Fruit fly (Drosophila melanogaster) ovary, adult (tissue): Measurements from ENCODE around the gene CG2652.
A peak's percentile ranks its signal among the peaks of the same experiment; 100 is the strongest.

Experiments
- CG17801 ChIP-seq: fragments of 200-800 bp; optimal IDR thresholded peaks from 2 replicates; lab custom pipeline; 2019; ENCODE audit warnings: missing biosample characterization, mild to moderate bottlenecking, missing genetic modification characterization, moderate library complexity; ENCODE audit not compliant: partially characterized antibody

CG2652 gene

DNA sequence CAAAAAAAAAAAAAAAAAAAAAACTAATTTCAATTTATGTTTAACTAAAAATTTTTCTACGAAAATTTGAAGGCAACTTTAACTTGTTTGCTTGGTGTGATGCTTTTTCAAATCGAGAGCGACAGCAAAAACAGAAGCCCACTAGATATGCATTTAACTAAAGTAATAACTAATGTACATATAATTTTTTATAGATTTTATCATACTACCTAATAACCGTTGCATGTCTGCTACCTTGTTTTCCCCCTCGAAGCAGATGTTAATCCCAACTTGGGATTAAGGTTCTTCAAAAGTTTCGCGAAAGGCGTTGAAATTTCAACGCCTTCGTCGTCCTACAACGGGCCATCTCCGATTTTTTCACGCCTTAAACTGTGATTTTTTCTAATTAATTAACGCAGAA is at the start of gene CG2652:
CG2652 (minus strand) TSS at position 101 of the 400 bp plus-strand sequence.
- TF ChIP-seq CG17801: no peak

DNA sequence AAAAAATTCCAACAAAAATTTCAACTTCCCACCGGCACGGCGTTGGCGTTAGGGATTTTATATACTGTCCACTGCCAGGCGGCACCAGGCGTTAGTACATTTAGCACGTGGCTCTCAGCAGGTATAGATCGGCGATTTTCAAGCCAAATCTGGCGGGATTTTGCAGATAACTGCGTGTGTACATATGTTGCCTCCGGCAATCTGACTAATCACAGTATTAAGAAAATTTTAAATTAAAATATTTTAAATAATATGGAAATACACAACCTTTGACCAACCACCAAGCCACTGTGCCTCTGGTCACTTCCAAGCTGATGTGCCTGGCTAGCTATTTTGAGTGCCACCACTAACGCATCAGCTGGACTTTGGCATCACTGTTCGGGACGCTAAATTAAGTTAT is 49.4 kb upstream of the CG2652 start, which contains the start of the genes ttm50 and CG2712:
ttm50 (minus strand) TSS at position 64 of the 400 bp plus-strand sequence.
CG2712 (plus strand) TSS at position 343 of the 400 bp plus-strand sequence.
- TF ChIP-seq CG17801: peak; percentile 60

DNA sequence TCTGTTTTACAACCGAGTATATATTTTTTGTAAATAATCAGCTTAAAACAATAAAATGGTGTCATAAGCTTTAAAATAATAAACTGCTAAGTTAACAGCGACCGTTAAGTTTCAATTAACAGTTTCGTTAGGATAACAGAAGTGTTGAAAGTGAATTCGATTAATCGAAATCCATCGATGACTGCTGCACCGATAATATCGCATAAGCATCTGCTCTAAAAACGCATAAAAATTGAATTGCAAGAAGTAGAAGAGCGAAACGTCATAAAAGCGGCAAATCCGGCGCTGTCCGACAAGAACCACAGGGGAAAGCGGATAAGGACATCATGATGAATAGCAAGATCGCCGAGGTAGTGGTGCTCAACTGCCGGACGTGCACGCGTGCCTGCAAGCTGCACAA is 44.8 kb upstream of the CG2652 start, which contains the start of gene dwg:
dwg (plus strand) TSS at position 193 of the 400 bp plus-strand sequence.
- peak; percentile 26 for TF ChIP-seq CG17801

DNA sequence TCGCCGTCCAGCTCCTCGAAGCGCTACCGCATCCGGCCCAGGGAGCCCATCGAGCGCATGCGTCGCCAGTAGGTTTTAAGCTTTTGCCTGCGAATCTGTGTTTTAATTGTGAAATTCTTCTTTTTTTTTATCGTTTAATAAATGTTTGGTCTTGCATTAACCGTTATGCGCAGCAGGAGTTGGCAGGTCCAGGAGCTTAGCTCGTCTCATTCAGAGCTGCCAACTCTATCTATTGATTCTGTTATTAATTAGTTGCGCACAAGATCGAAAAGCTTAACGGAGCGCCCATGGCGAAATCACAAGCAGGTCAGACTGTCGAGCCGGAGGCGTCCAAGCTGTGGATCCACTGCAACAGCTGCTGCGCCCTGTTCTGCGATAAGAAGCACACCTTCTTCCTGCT is 43.7 kb upstream of the CG2652 start, which contains the start of gene vilya:
vilya (plus strand) TSS at position 259 of the 400 bp plus-strand sequence.
- TF ChIP-seq CG17801: no peak

DNA sequence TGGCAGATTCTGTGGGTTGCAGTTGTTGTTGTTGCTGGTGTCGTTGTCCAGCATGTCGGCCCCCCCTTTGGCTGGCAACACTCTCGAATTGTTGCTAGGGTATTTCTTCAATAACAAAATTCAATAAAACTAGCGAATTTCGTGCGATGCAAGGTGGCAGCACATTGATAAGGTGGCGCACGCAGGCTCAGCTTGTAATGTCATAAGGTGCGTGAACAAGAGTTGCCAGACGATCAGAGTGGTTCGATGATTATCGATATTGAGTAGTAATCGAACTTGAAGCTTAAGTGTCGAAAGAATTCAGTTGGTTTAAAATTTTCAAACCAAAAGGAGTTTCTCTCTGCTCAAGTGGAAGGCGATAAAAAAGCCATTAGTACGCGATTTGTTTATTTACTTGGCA is 37.4 kb upstream of the CG2652 start, which contains the start of gene CG2701:
CG2701 (minus strand) TSS at position 206 of the 400 bp plus-strand sequence.
- peak; percentile 38 for TF ChIP-seq CG17801

DNA sequence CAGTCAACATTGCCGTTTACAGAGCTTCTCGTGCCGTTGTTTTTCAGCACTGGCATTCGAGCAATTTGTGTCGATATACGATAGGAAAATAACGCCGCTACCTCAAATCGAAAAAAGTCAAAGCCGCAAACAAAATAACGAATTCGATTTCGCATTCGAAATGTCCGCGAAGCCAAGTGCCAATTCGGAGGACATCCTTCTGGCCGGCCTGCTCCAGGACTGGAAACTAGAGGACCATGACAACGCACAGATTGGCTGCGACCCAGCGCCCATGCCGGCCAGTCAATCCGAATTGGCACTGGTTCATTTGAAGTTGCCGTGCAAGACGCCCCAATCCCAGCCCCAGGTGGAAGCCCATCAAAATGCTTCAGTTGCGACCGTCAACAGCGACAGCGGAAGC is 32.0 kb upstream of the CG2652 start:
- TF ChIP-seq CG17801: peak; percentile 65

DNA sequence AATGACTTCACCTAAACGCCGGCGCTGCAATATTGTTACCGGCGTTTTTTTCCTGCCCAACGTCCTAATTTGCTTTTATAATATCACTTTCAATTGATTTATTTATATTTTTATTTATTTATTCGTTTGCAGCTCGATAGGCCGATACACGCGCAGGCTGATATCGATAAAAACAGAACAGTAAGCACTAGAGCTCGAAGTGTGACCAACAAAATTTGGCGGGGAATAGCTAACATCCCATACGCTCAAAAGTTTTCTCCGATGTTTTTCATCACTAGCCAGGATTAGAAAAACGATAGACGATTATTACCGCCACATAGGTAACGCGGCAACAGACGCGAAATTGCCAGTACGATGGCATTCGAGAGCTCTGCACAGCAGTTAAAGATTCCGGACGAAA is 31.0 kb upstream of the CG2652 start, which contains the start of the genes CG2685 and CG2694:
CG2685 (minus strand) TSS at position 185 of the 400 bp plus-strand sequence.
CG2694 (plus strand) TSS at position 304 of the 400 bp plus-strand sequence.
- peak; percentile 29 for TF ChIP-seq CG17801

DNA sequence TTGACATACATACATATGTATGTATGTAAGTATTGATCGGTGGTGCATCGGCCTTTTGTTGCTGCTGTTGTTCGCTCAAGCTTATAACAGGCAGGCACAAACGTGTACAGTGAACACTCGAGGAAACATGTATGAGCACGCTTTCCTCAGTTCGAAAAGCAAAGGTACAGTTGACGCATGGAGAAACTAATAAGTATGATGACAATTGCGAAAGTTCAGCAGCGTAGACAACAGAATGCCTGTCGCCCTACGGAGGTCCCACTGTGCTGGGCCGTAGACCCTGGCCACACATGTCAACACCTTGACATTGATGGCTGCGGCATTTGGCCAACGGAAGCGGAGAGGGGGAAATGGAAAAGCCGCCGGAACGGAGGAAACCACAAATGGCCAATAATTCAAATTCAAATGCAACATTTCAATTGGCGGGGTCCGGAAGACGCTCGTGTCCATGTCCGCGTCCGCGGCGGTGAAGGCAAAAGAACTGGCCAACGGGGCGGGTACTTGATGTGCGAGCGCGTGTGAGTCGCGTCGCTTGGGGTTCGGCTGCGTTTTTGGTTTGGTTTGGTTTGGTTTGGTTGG is 25.5 kb upstream of the CG2652 start, which contains the start of gene CG2681:
CG2681 (plus strand) TSS at position 529 of the 579 bp plus-strand sequence.
- no peak for TF ChIP-seq CG17801

DNA sequence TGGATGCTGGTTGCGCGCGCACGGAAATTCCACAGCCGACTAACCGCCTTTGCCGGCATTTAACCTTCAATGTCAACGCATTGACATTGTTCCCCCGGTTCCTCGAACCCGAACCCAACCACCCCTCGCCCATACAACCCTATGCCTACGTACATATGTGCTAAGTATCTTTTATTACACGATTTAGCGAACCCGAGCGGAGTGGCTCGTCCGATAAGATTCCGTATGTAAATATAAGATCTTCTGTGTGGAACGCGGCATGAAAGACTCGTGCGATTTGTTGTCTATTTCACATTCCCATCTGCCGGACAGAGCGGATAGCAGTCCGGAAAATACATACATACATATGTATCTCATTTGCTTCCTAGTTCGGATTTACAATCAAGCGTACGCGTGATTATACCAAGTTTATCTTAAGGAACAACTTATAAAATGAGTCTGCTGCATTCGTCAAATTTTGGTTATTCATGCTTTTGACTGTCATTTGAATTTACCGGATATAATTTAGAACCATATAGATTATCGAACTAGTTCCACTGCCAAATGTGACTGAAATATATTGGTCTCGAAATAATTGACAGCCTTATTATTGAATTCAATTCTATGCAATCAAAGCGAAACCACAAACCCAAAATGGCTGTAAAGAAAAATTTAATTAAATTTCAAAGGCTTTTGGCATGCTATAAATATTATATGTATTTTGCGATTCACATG is 24.8 kb upstream of the CG2652 start, which contains the start of gene CG2680:
CG2680 (minus strand) TSS at position 51 of the 714 bp plus-strand sequence.
- no peak for TF ChIP-seq CG17801

DNA sequence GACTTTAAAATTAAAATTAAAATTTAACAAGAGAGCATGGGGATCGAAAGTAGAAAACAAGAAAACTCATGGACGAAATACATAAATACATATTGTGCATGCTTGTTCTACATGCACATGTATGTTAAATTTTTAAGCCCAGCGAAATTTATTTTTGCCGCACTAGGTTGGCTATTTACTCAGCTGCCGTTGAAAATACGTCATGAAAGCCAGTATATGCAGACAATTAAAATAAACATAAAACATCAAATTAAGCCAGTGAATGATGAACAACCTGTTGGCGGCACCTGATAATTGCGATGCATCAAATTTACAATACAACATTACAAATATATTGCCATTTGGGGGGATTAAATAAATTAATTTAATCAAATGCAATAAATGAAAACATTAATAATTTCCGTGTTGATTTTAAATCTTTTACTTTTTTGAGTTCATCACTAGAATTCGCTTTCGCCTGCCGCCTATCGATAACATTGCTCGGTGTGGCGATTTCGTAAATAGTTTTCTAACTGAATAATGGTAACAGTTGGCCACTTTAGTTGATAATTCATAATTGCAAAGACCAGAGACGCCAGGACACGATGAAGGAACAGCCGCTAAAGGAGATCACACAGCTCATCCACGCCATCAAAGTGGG is 21.5 kb upstream of the CG2652 start, which contains the start of gene eIF2Bbeta:
eIF2Bbeta (plus strand) TSS at position 438 of the 640 bp plus-strand sequence.
- TF ChIP-seq CG17801: no peak

DNA sequence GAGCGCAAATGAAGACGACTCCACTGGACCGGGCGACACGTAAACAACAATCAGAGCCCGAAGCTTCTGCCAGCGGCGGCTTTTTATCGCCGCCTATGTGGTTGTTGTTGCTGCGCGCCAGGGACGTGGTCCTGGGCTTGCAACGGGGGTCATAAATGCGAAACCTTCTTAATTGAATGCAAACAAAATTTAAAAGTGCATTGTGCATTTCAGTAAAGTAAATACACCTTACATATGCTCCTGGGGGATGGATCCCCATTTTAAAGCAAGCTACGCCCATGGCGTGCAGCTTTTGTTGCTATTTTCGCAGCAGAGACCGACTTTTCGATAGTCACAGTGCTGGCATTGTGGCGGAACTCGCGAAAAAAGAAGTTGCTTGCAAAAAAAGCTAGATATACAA is 21.0 kb upstream of the CG2652 start, which contains the start of gene Ugalt:
Ugalt (minus strand) TSS at position 160 of the 400 bp plus-strand sequence.
- peak; percentile 100 for TF ChIP-seq CG17801

DNA sequence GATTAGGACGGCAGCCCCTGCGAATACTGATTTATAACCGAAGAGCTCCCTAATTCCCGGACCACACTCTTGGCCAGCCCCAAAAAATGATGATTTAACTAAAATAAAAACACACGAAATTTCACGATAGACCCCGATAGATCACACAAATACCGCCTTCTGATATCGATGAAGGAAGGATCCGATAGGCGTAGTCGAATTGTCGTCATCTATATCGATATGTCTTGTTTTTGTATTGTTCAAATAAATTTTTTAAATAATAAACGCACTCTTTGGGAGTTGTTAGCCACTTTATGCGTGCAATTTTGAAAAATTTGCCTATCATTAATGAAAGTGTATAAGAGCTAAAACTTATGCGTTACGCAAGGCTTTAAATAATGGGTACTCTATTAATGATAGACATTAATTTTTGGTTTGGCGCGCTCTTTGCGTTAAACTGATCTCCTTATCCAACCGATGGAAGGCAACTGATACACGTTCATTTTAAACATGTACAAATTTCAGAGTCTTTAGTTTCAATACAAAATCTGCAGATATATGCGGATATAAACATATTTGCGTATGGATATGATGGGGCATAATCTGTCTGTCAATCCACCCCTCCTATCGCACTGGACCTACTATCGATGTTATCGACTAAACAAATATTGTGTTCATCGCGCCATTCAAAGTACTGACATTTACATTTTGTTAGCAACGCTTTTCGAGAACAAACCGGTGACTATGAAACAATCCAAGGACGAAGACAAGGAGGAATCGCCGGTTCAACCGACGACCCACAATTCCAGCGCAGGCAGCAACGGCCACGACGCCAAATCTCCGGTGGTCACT is 15.5 kb upstream of the CG2652 start, which contains the start of the genes Spg7 and Lint-O:
Spg7 (minus strand) TSS at position 148 of the 831 bp plus-strand sequence.
Lint-O (plus strand) TSS at position 638 of the 831 bp plus-strand sequence.
- TF ChIP-seq CG17801: no peak

DNA sequence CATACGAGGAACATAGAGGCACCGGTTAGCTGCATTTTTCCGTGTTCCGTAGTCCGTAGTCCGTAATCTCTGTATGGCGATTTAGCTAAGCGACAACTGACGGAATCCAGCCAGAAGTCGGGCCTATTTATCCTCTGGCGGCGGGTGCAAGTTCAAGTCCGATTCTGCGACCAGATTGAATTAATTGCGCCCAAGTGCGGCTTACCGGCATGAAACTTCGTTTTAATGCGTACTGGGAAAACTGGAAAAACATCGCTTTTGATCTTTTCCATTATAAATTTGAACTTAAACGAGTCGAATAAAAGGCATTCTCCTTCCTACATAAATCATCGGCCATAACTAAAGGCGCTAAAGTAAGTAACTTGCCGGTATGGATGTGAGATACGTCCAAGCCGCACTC is 11.1 kb upstream of the CG2652 start, which contains the start of gene dyw:
dyw (minus strand) TSS at position 101 of the 400 bp plus-strand sequence.
- no peak for TF ChIP-seq CG17801

DNA sequence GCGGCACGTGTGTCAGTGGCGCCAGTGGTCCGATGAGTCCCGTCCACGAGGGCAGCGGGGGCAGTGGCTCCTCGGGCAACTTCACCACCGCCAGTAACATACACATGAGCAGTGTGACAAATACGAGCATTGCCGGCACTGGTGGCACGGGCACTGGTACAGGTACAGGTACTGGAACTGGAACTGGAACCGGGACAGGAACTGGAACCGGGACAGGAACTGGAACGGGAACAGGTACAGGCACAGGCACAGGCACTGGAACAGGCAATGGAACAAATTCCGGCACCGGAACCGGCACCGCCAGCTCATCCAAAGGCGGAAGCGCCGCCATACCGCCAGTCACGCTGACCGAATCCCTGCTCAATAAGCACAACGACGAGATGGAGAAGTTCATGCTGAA is 7.6 kb upstream of the CG2652 start:
- no peak for TF ChIP-seq CG17801

DNA sequence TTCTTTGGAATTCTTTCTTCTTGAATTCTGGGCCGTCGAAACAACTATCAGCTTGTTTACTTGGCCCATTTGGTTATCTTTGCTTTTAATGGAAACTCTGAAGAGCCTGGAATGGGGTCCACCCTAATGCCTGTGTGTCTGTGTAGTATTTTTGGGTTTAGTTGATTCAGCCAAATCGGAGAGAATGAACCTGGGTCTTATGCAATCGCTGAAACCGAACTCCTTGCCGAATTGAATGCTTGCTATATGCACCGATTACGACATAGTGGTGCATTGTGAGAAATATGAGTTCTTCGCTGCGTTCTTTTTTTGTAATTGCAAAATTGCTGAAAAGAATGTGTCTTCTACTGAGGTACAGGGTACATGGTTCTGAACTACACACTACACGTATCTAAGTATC is 4.2 kb upstream of the CG2652 start:
- no peak for TF ChIP-seq CG17801
